Fruit fly (Drosophila melanogaster) whole organism, embryonic: ENCODE results near the gene CG32811.

Source experiments
- CG33557 ChIP-seq: fragments of 200-800 bp; sonication (Bioruptor generic); optimal IDR thresholded peaks from 2 replicates; lab custom pipeline; 2019; ENCODE audit warnings: missing biosample characterization, mild to moderate bottlenecking, missing genetic modification characterization, moderate library complexity
- Dad ChIP-seq: fragments of 200-800 bp; sonication (Bioruptor generic); optimal IDR thresholded peaks from 3 replicates; lab custom pipeline; 2016; ENCODE audit warnings: missing biosample characterization, missing genetic modification characterization
- onecut ChIP-seq: fragments of 200-800 bp; sonication (Bioruptor generic); IDR thresholded peaks from 2 replicates; pipeline ENCODE4 v1.3.6; 2022; ENCODE audit warnings: missing biosample characterization, missing genetic modification characterization
- sc ChIP-seq, 3 experiments: fragments of >200 bp in 2 of 3; fragments of 200-800 bp in 1 of 3; sonication (Bioruptor generic) in 1 of 3; optimal IDR thresholded peaks; 2 replicates in 2 of 3; 3 replicates in 1 of 3; lab custom pipeline; 2017; ENCODE audit warnings: mild to moderate bottlenecking in 1 of 3, missing biosample characterization in 1 of 3, missing genetic modification characterization in 1 of 3, missing genetic modification reagents in 1 of 3
- wor ChIP-seq: fragments of 200-800 bp; sonication (Bioruptor generic); IDR thresholded peaks from 2 replicates; pipeline ENCODE4 v1.3.6; 2022; ENCODE audit warnings: missing biosample characterization, missing genetic modification characterization

DNA sequence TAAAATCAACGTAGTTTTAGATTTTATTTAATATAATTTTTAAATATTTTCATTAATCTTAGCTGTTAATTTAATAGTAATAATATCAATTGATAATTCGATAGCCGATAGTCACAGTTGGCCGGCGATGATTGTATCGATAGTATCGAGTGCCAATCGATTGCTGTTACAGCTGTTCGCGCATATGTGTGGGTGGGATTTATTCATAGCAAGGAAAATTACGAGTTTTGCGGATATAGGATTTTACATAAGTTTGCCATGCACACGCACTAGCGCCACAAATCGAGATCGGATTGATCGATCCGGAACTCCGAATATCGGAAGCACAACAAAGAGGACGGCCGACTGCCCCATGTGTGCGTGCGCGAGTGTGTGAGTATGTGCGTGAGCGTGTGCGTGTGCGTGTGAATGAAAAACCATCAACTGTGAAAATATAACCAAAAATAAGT lies 43.8 kb upstream of the CG32811 start, which contains the start of gene Naa30A:
- no peak for TF ChIP-seq wor (GFP tag; lab: Robert Waterston, UW)
- TF ChIP-seq Dad (GFP tag; lab: Kevin White, UChicago), result no peak
- TF ChIP-seq sc (optimal IDR thresholded peaks at IDR 0.05; lab: Kevin White, UChicago), result no peak
- no peak for TF ChIP-seq sc (GFP tag; optimal IDR thresholded peaks at IDR 0.05; lab: Kevin White, UChicago)
- no peak for TF ChIP-seq CG33557 (GFP tag; lab: Kevin White, UChicago)
- TF ChIP-seq onecut (GFP tag; lab: Robert Waterston, UW), result no peak
